Worm (Caenorhabditis elegans): Measurements from ENCODE around the gene psd-1.

ce11 chrIII:7234148-7234547 is 41.0 kb downstream of the psd-1 start, which contains the start of gene ndus-8:
- TF ChIP-seq ama-1 (optimal IDR thresholded peaks at IDR 0.05) (no peak), lin-15B (tag; optimal IDR thresholded peaks at IDR 0.05) (peak; percentile 39)

Data from whole organism, L1 larva.